Fruit fly (Drosophila melanogaster) whole organism, embryonic: ENCODE measurements around the gene CG7685.

Experiments
- Adf1 ChIP-seq: fragments of 200-800 bp; sonication (Bioruptor generic); IDR thresholded peaks from 2 replicates; pipeline ENCODE4 v1.3.6; 2022; ENCODE audit warnings: missing biosample characterization, missing genetic modification characterization
- Atf3 ChIP-seq: fragments of 200-800 bp; sonication (Bioruptor generic); optimal IDR thresholded peaks from 3 replicates; lab custom pipeline; 2016; ENCODE audit warnings: missing biosample characterization, missing genetic modification characterization
- B-H2 ChIP-seq: fragments of 200-800 bp; sonication (Bioruptor generic); optimal IDR thresholded peaks from 2 replicates; lab custom pipeline; 2018; ENCODE audit warnings: missing biosample characterization, mild to moderate bottlenecking, missing genetic modification characterization
- CG1024 ChIP-seq: fragments of 200-800 bp; sonication (Bioruptor generic); IDR thresholded peaks from 2 replicates; pipeline ENCODE4 v1.3.6; 2022; ENCODE audit warnings: missing biosample characterization, missing genetic modification characterization
- CG11456 ChIP-seq: fragments of 200-800 bp; sonication (Bioruptor generic); IDR thresholded peaks from 3 replicates; pipeline ENCODE4 v1.3.6; 2022; ENCODE audit warnings: missing biosample characterization, missing genetic modification characterization
- CG12744 ChIP-seq: fragments of 200-800 bp; sonication (Bioruptor generic); optimal IDR thresholded peaks from 2 replicates; lab custom pipeline; 2016; ENCODE audit warnings: missing biosample characterization, missing genetic modification characterization
- CG13624 ChIP-seq: fragments of 200-800 bp; sonication (Bioruptor generic); optimal IDR thresholded peaks from 2 replicates; lab custom pipeline; 2016; ENCODE audit warnings: missing biosample characterization, missing genetic modification characterization
- CG15011 ChIP-seq: fragments of 200-800 bp; sonication (Bioruptor generic); optimal IDR thresholded peaks from 3 replicates; lab custom pipeline; 2018; ENCODE audit warnings: missing biosample characterization, mild to moderate bottlenecking, missing genetic modification characterization
- CG2129 ChIP-seq: fragments of 200-800 bp; sonication (Bioruptor generic); IDR thresholded peaks from 2 replicates; pipeline ENCODE4 v1.3.6; 2022; ENCODE audit warnings: missing biosample characterization, missing genetic modification characterization; ENCODE audit not compliant: partially characterized antibody
- CG3163 ChIP-seq: fragments of 200-800 bp; sonication (Bioruptor generic); optimal IDR thresholded peaks from 3 replicates; lab custom pipeline; 2016; ENCODE audit warnings: missing biosample characterization, missing genetic modification characterization
- CG32532 ChIP-seq: fragments of 200-800 bp; sonication (Bioruptor generic); IDR thresholded peaks from 2 replicates; pipeline ENCODE4 v1.3.6; 2022; ENCODE audit warnings: missing biosample characterization, missing genetic modification characterization
- CG32767 ChIP-seq: fragments of 200-800 bp; sonication (Bioruptor generic); IDR thresholded peaks from 2 replicates; pipeline ENCODE4 v1.3.6; 2022; ENCODE audit warnings: missing biosample characterization, missing genetic modification characterization
- CG33213 ChIP-seq: fragments of 200-800 bp; sonication (Bioruptor generic); optimal IDR thresholded peaks from 3 replicates; lab custom pipeline; 2016; ENCODE audit warnings: missing biosample characterization, missing genetic modification characterization
- CG34422 ChIP-seq: fragments of 200-800 bp; sonication (Bioruptor generic); IDR thresholded peaks from 3 replicates; pipeline ENCODE4 v1.3.6; 2022; ENCODE audit warnings: missing biosample characterization, missing genetic modification characterization
- CG7372 ChIP-seq: fragments of 200-800 bp; sonication (Bioruptor generic); IDR thresholded peaks from 2 replicates; pipeline ENCODE4 v1.3.6; 2022; ENCODE audit warnings: missing biosample characterization, missing genetic modification characterization
- CG7786 ChIP-seq: fragments of 200-800 bp; sonication (Bioruptor generic); optimal IDR thresholded peaks from 2 replicates; lab custom pipeline; 2016; ENCODE audit warnings: missing biosample characterization, missing genetic modification characterization
- CG8290 ChIP-seq, 3 experiments: fragments of 200-800 bp; sonication (Bioruptor generic); optimal IDR thresholded peaks; 2 replicates each; lab custom pipeline; 2016 to 2019; ENCODE audit warnings: missing biosample characterization in 3 of 3, missing genetic modification characterization in 3 of 3, mild to moderate bottlenecking in 2 of 3, moderate library complexity in 1 of 3
- CG8924 ChIP-seq: fragments of 200-800 bp; optimal IDR thresholded peaks from 3 replicates; lab custom pipeline; 2019; ENCODE audit warnings: missing biosample characterization, mild to moderate bottlenecking, missing genetic modification characterization, moderate library complexity
- CG8944 ChIP-seq: fragments of 200-800 bp; sonication (Bioruptor generic); optimal IDR thresholded peaks from 3 replicates; lab custom pipeline; 2016; ENCODE audit warnings: missing biosample characterization, missing genetic modification characterization
- CkIIα-i1 ChIP-seq: fragments of 200-800 bp; sonication (Bioruptor generic); IDR thresholded peaks from 2 replicates; pipeline ENCODE4 v1.3.6; 2022; ENCODE audit warnings: missing biosample characterization, missing genetic modification characterization
- D ChIP-seq, 2 experiments: fragments of 200-800 bp in 1 of 2; fragments of >200 bp in 1 of 2; sonication (Bioruptor generic) in 1 of 2; optimal IDR thresholded peaks; 2 replicates in 1 of 2; 3 replicates in 1 of 2; lab custom pipeline; 2017; ENCODE audit warnings: mild to moderate bottlenecking in 1 of 2, missing biosample characterization in 1 of 2, missing genetic modification characterization in 1 of 2, missing genetic modification reagents in 1 of 2
- D19B ChIP-seq: fragments of 200-800 bp; sonication (Bioruptor generic); optimal IDR thresholded peaks from 2 replicates; lab custom pipeline; 2017; ENCODE audit warnings: missing biosample characterization, mild to moderate bottlenecking, missing genetic modification characterization
- Dref ChIP-seq: fragments of 200-800 bp; sonication (Bioruptor generic); IDR thresholded peaks from 2 replicates; pipeline ENCODE4 v1.3.6; 2022; ENCODE audit warnings: missing biosample characterization, missing genetic modification characterization
- Drgx ChIP-seq: fragments of 200-800 bp; sonication (Bioruptor generic); IDR thresholded peaks from 2 replicates; pipeline ENCODE4 v1.3.6; 2022; ENCODE audit warnings: missing biosample characterization, missing genetic modification characterization
- Fer1 ChIP-seq: fragments of 200-800 bp; sonication (Bioruptor generic); optimal IDR thresholded peaks from 2 replicates; lab custom pipeline; 2017; ENCODE audit warnings: missing biosample characterization, mild to moderate bottlenecking, missing genetic modification characterization
- Hmr ChIP-seq: fragments of 200-800 bp; sonication (Bioruptor generic); optimal IDR thresholded peaks from 3 replicates; lab custom pipeline; 2017; ENCODE audit warnings: mild to moderate bottlenecking, missing biosample characterization, missing genetic modification reagents, missing genetic modification characterization
- Hr39 ChIP-seq: fragments of >200 bp; optimal IDR thresholded peaks from 2 replicates; lab custom pipeline; 2017
- NC2β ChIP-seq: fragments of 200-800 bp; sonication (Bioruptor generic); optimal IDR thresholded peaks from 2 replicates; lab custom pipeline; 2016; ENCODE audit warnings: missing biosample characterization, missing genetic modification characterization
- Nf-YA ChIP-seq: fragments of 200-800 bp; sonication (Bioruptor generic); IDR thresholded peaks from 2 replicates; pipeline ENCODE4 v1.3.6; 2022; ENCODE audit warnings: missing biosample characterization, missing genetic modification characterization
- Rfx ChIP-seq: fragments of 200-800 bp; sonication (Bioruptor generic); IDR thresholded peaks from 2 replicates; pipeline ENCODE4 v1.3.6; 2022; ENCODE audit warnings: missing biosample characterization, missing genetic modification characterization
- Stat92E ChIP-seq, 3 experiments: fragments of >200 bp in 2 of 3; fragments of 200-800 bp in 1 of 3; sonication (Bioruptor generic) in 1 of 3; optimal IDR thresholded peaks; 2 replicates each; lab custom pipeline; 2017 to 2019; ENCODE audit warnings: missing biosample characterization in 3 of 3, missing genetic modification characterization in 3 of 3, mild to moderate bottlenecking in 1 of 3, moderate library complexity in 1 of 3
- YL-1 ChIP-seq: fragments of 200-800 bp; sonication (Bioruptor generic); optimal IDR thresholded peaks from 3 replicates; lab custom pipeline; 2017; ENCODE audit warnings: missing biosample characterization, mild to moderate bottlenecking, missing genetic modification characterization
- ash1 ChIP-seq: fragments of 200-800 bp; sonication (Bioruptor generic); optimal IDR thresholded peaks from 2 replicates; lab custom pipeline; 2018; ENCODE audit warnings: missing biosample characterization, mild to moderate bottlenecking, missing genetic modification characterization
- az2 ChIP-seq: fragments of 200-800 bp; sonication (Bioruptor generic); optimal IDR thresholded peaks from 3 replicates; lab custom pipeline; 2016; ENCODE audit warnings: missing biosample characterization, missing genetic modification characterization
- bigmax ChIP-seq: fragments of 200-800 bp; sonication (Bioruptor generic); optimal IDR thresholded peaks from 2 replicates; lab custom pipeline; 2018; ENCODE audit warnings: missing biosample characterization, mild to moderate bottlenecking, missing genetic modification characterization
- croc ChIP-seq: fragments of 200-800 bp; sonication (Bioruptor generic); conservative IDR thresholded peaks from 3 replicates; pipeline ENCODE4 v1.3.6; 2022; ENCODE audit warnings: missing biosample characterization, missing genetic modification characterization
- dpn ChIP-seq, 2 experiments: fragments of 200-800 bp; sonication (Bioruptor generic); optimal IDR thresholded peaks; 3 replicates each; lab custom pipeline; 2016; ENCODE audit warnings: missing biosample characterization in 2 of 2, missing genetic modification characterization in 2 of 2
- emc ChIP-seq: fragments of 200-800 bp; sonication (Bioruptor generic); optimal IDR thresholded peaks from 2 replicates; lab custom pipeline; 2016; ENCODE audit warnings: missing biosample characterization, missing genetic modification characterization
- ems ChIP-seq: fragments of 200-800 bp; sonication (Bioruptor generic); optimal IDR thresholded peaks from 3 replicates; lab custom pipeline; 2016; ENCODE audit warnings: missing biosample characterization, missing genetic modification characterization
- en ChIP-seq: fragments of 200-800 bp; sonication (Bioruptor generic); optimal IDR thresholded peaks from 2 replicates; lab custom pipeline; 2016; ENCODE audit warnings: missing biosample characterization, missing genetic modification characterization
- fu2 ChIP-seq: fragments of 200-800 bp; sonication (Bioruptor generic); optimal IDR thresholded peaks from 2 replicates; lab custom pipeline; 2016; ENCODE audit warnings: missing biosample characterization, missing genetic modification characterization
- hb ChIP-seq: fragments of 200-800 bp; sonication (Bioruptor generic); IDR thresholded peaks from 3 replicates; pipeline ENCODE4 v1.3.6; 2022; ENCODE audit warnings: missing biosample characterization, missing genetic modification characterization; ENCODE audit not compliant: partially characterized antibody
- kay ChIP-seq: fragments of 200-800 bp; sonication (Bioruptor generic); optimal IDR thresholded peaks from 2 replicates; lab custom pipeline; 2016; ENCODE audit warnings: missing biosample characterization, missing genetic modification characterization
- lilli ChIP-seq: fragments of 200-800 bp; sonication (Bioruptor generic); optimal IDR thresholded peaks from 3 replicates; lab custom pipeline; 2016; ENCODE audit warnings: missing biosample characterization, missing genetic modification characterization
- org-1 ChIP-seq: fragments of 200-800 bp; sonication (Bioruptor generic); optimal IDR thresholded peaks from 2 replicates; lab custom pipeline; 2017; ENCODE audit warnings: missing biosample characterization, missing genetic modification characterization
- ro ChIP-seq: fragments of 200-800 bp; sonication (Bioruptor generic); IDR thresholded peaks from 2 replicates; pipeline ENCODE4 v1.3.6; 2022; ENCODE audit warnings: missing biosample characterization, missing genetic modification characterization
- sc ChIP-seq, 3 experiments: fragments of >200 bp in 2 of 3; fragments of 200-800 bp in 1 of 3; sonication (Bioruptor generic) in 1 of 3; optimal IDR thresholded peaks; 2 replicates in 2 of 3; 3 replicates in 1 of 3; lab custom pipeline; 2017; ENCODE audit warnings: mild to moderate bottlenecking in 1 of 3, missing biosample characterization in 1 of 3, missing genetic modification characterization in 1 of 3, missing genetic modification reagents in 1 of 3
- zen2 ChIP-seq: fragments of 200-800 bp; sonication (Bioruptor generic); IDR thresholded peaks from 3 replicates; pipeline ENCODE4 v1.3.6; 2022; ENCODE audit warnings: missing biosample characterization, missing genetic modification characterization; ENCODE audit not compliant: partially characterized antibody

CG7685 gene

DNA sequence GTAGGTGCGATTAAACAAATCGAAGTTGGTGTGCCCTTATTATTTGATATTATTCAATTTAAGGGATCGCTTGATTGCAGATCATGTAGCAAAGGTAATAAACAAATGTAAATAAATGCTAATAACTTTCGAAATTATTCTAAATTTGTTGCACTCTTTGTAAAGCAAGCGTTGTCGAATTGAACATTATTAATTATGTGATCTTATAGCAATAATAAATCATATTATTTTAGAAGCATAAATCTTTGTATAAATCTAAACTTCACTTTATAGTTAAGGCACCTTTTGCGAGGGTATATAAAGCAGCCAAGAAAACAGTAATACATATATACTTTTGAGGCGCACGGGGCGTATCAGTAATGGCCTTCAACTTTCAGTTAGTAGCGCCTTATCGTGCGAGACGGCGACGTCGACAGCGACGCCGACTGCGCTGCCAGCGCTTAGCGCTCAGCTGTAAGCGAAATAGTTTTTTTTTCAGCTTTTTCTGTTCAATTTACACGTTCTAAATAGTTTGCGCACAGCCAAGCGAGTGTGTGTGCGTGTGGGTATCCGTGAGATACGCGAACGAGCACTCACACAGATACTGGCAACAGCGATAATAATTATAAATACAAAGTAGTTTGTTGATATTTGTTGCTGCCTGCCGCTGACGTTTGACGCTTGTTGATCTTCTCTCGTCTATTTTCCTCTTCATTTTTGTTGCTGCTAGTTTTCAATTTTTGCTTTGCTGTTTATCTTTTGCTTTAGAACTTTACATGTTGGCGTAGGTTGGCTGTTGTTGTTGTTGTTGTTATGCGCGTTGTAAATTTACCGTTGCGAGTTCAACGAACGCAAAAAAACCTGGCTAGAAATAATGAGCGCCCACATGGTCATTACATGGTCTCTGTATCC lies 34.3 kb downstream of the CG7685 start (continued):
- TF ChIP-seq bigmax (GFP tag; lab: Kevin White, UChicago) = no peak
- peak; percentile 38 for TF ChIP-seq CG8924 (tag; lab: Kevin White, UChicago)
- peak; percentile 99 for TF ChIP-seq Adf1 (GFP tag; lab: Robert Waterston, UW)
- TF ChIP-seq YL-1 (GFP tag; lab: Kevin White, UChicago) = peak; percentile 13
- TF ChIP-seq hb (GFP tag; lab: Robert Waterston, UW) = no peak
- no peak for TF ChIP-seq ro (GFP tag; lab: Robert Waterston, UW)
- TF ChIP-seq org-1 (GFP tag; lab: Kevin White, UChicago) = no peak
- peak; percentile 18; the same call in 1 of the 2 replicates for TF ChIP-seq Drgx (GFP tag; lab: Robert Waterston, UW)
- TF ChIP-seq sc (optimal IDR thresholded peaks at IDR 0.05; lab: Kevin White, UChicago) = no peak
- TF ChIP-seq sc (GFP tag; optimal IDR thresholded peaks at IDR 0.05; lab: Kevin White, UChicago) = peak; percentile 43
- TF ChIP-seq fu2 (GFP tag; lab: Kevin White, UChicago) = no peak
- TF ChIP-seq CG12744 (GFP tag; lab: Kevin White, UChicago) = no peak
- peak; percentile 31 for TF ChIP-seq en (GFP tag; lab: Kevin White, UChicago)
- TF ChIP-seq CG34422 (GFP tag; lab: Robert Waterston, UW) = no peak
- TF ChIP-seq Nf-YA (GFP tag; lab: Robert Waterston, UW) = no peak
- peak; percentile 5 for TF ChIP-seq emc (GFP tag; lab: Kevin White, UChicago)
- peak; percentile 56 for TF ChIP-seq CG33213 (GFP tag; lab: Kevin White, UChicago)
- TF ChIP-seq lilli (GFP tag; lab: Kevin White, UChicago) = peak; percentile 52
- TF ChIP-seq CG13624 (GFP tag; lab: Kevin White, UChicago) = peak; percentile 13
- TF ChIP-seq CG8290 (GFP tag; optimal IDR thresholded peaks at IDR 0.05; lab: Kevin White, UChicago) = no peak
- peak in 1 of 2 experiments; percentile 34 for TF ChIP-seq CG8290 (tag; optimal IDR thresholded peaks at IDR 0.05; lab: Kevin White, UChicago)
- TF ChIP-seq ash1 (GFP tag; lab: Kevin White, UChicago) = peak; percentile 41
- peak; percentile 22 to 35 for TF ChIP-seq dpn (GFP tag; optimal IDR thresholded peaks at IDR 0.05; lab: Kevin White, UChicago)
- no peak for TF ChIP-seq CkIIα-i1 (GFP tag; lab: Robert Waterston, UW)
- no peak for TF ChIP-seq Atf3
- TF ChIP-seq CG3163 (GFP tag; lab: Kevin White, UChicago) = peak; percentile 47
- TF ChIP-seq CG7786 (GFP tag; lab: Kevin White, UChicago) = no peak
- peak; percentile 70 for TF ChIP-seq B-H2 (GFP tag; lab: Kevin White, UChicago)
- peak; percentile 29 for TF ChIP-seq CG15011 (GFP tag; lab: Kevin White, UChicago)
- TF ChIP-seq CG11456 (GFP tag; lab: Robert Waterston, UW) = no peak
- TF ChIP-seq Rfx (GFP tag; lab: Robert Waterston, UW) = peak; percentile 61
- TF ChIP-seq CG2129 (GFP tag; lab: Robert Waterston, UW) = no peak
- 0 out of 2 replicates have a peak, but pooled peaks have one; percentile 12 for TF ChIP-seq CG7372 (GFP tag; lab: Robert Waterston, UW)
- peak; percentile 39 for TF ChIP-seq CG32532
- TF ChIP-seq kay = no peak
- TF ChIP-seq Dref (GFP tag; lab: Robert Waterston, UW) = no peak
- TF ChIP-seq Stat92E (GFP tag; optimal IDR thresholded peaks at IDR 0.05; lab: Kevin White, UChicago) = no peak
- TF ChIP-seq CG1024 (GFP tag; lab: Robert Waterston, UW) = no peak
- no peak for TF ChIP-seq croc (GFP tag; lab: Robert Waterston, UW)
- TF ChIP-seq az2 (GFP tag; lab: Kevin White, UChicago) = no peak
- no peak for TF ChIP-seq D (optimal IDR thresholded peaks at IDR 0.05; lab: Kevin White, UChicago)
- TF ChIP-seq D (GFP tag; optimal IDR thresholded peaks at IDR 0.05; lab: Kevin White, UChicago) = no peak
- no peak for TF ChIP-seq NC2β (GFP tag; lab: Kevin White, UChicago)
- TF ChIP-seq D19B (GFP tag; lab: Kevin White, UChicago) = peak; percentile 69
- TF ChIP-seq CG32767 (GFP tag; lab: Robert Waterston, UW) = no peak; the same call in none of the 2 replicates
- TF ChIP-seq Fer1 (GFP tag; lab: Kevin White, UChicago) = peak; percentile 55
- no peak for TF ChIP-seq CG8944
- peak; percentile 64 for TF ChIP-seq Hmr (GFP tag; lab: Kevin White, UChicago)
- no peak for TF ChIP-seq ems
- TF ChIP-seq zen2 (GFP tag; lab: Robert Waterston, UW) = no peak
- TF ChIP-seq Hr39 = no peak
